Worm (Caenorhabditis elegans): ENCODE results near the gene K07C11.8.

- TF ChIP-seq tbx-11 (GFP tag; IDR thresholded peaks at IDR 0.05) (no peak), hmg-4 (GFP tag; optimal IDR thresholded peaks at IDR 0.05) (no peak), tbx-37 (GFP tag; conservative IDR thresholded peaks at IDR 0.05) (no peak), ceh-36 (tag; optimal IDR thresholded peaks at IDR 0.05) (no peak), ama-1 (optimal IDR thresholded peaks at IDR 0.05) (no peak), F13C5.2 (tag; optimal IDR thresholded peaks at IDR 0.05) (no peak), sea-1 (GFP tag; conservative IDR thresholded peaks at IDR 0.05) (no peak), flt-1 (GFP tag; IDR thresholded peaks at IDR 0.05) (no peak), ceh-13 (GFP tag; optimal IDR thresholded peaks at IDR 0.05) (no peak), hmbx-1 (tag; optimal IDR thresholded peaks at IDR 0.05) (no peak), B0310.2 (tag; optimal IDR thresholded peaks at IDR 0.05) (no peak), hnd-1 (tag; optimal IDR thresholded peaks at IDR 0.05) (no peak), scrt-1 (GFP tag; IDR thresholded peaks at IDR 0.05) (no peak)
These were observed 46.0 kb downstream of the K07C11.8 start for ce11 chrV:8171688-8172087.

All from whole organism, early embryonic.